Worm (Caenorhabditis elegans) whole organism, late embryonic: ENCODE results near the gene hpo-9.

Experiments used
- ceh-22 ChIP-seq: sonication (generic microtip); optimal IDR thresholded peaks from 2 replicates; lab custom pipeline; 2017; ENCODE audit warnings: missing biosample characterization, missing genetic modification characterization
- ceh-31 ChIP-seq: sonication (generic microtip); optimal IDR thresholded peaks from 2 replicates; lab custom pipeline; 2016; ENCODE audit warnings: missing genetic modification characterization, missing compliant biosample characterization
- fkh-10 ChIP-seq: fragments of 150-350 bp; optimal IDR thresholded peaks from 2 replicates; lab custom pipeline; 2014; ENCODE audit warnings: missing biosample characterization, missing genetic modification reagents, missing genetic modification characterization
- pag-3 ChIP-seq: sonication (generic microtip); optimal IDR thresholded peaks from 2 replicates; lab custom pipeline; 2016; ENCODE audit warnings: missing compliant biosample characterization, missing genetic modification characterization, borderline replicate concordance
- rnt-1 ChIP-seq: sonication (generic microtip); optimal IDR thresholded peaks from 2 replicates; lab custom pipeline; 2016; ENCODE audit warnings: missing genetic modification characterization, missing compliant biosample characterization

DNA sequence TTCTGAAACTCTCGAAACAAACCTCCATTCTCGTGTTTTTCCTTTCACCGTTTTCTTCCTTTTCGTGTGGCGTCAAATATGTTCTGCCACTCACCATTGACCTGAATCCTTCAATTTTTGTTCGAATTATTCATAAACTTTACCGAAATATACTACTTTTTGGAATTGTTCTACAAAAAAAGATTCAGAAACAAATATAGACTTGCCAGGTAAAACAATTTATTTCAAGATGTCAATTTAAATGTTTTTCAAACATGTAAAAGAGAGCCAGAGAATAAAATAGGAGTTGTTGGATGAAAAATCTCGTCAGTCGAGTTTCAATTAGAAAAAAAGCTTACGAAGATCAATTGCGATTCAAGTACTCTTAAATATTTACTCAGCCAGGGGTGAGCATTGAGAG, 43.4 kb downstream of the hpo-9 start, which contains the start of gene F09G2.8:
- TF ChIP-seq pag-3 (tag; lab: Kevin White, UChicago) (no peak), ceh-31 (tag; lab: Kevin White, UChicago) (no peak), fkh-10 (GFP tag; lab: Kevin White, UChicago) (no peak), rnt-1 (no peak), ceh-22 (tag; lab: Kevin White, UChicago) (no peak)
